Fruit fly (Drosophila melanogaster) whole organism: Measurements from ENCODE around the gene Arts.
"Not testable (repeated sequence)": the region's sequence is repeated elsewhere in the genome, so short reads cannot be mapped to it uniquely, and the experiment has no call there.

ENCODE experiments used
- CG8478 ChIP-seq: fragments of >200 bp; optimal IDR thresholded peaks from 2 replicates; lab custom pipeline; 2018; ENCODE audit warnings: inconsistent platforms
- Dll ChIP-seq: fragments of >200 bp; optimal IDR thresholded peaks from 2 replicates; lab custom pipeline; 2017
- EcR ChIP-seq, 2 experiments: fragments of >200 bp; optimal IDR thresholded peaks; 2 replicates each; lab custom pipeline; 2017; ENCODE audit warnings: missing biosample characterization in 2 of 2, missing genetic modification characterization in 2 of 2, missing genetic modification reagents in 2 of 2
- pan ChIP-seq: fragments of >200 bp; optimal IDR thresholded peaks from 2 replicates; lab custom pipeline; 2017
- psq ChIP-seq: fragments of >200 bp; optimal IDR thresholded peaks from 2 replicates; lab custom pipeline; 2017
- usp ChIP-seq: fragments of >200 bp; optimal IDR thresholded peaks from 2 replicates; lab custom pipeline; 2017; ENCODE audit warnings: missing biosample characterization, missing genetic modification characterization, mixed read lengths

Arts gene

dm6 chr3L:16602736-16603144, at the start of gene Arts:
Arts (plus strand) TSS chr3L:16602851.
- TF ChIP-seq pan (lab: Kevin White, UChicago) = no peak
- TF ChIP-seq Dll (lab: Kevin White, UChicago) = no peak
- TF ChIP-seq CG8478 = no peak
- TF ChIP-seq usp (GFP tag; lab: Kevin White, UChicago) = no peak
- no peak for TF ChIP-seq psq
- TF ChIP-seq EcR (GFP tag; optimal IDR thresholded peaks at IDR 0.05; lab: Kevin White, UChicago) = no peak

DNA sequence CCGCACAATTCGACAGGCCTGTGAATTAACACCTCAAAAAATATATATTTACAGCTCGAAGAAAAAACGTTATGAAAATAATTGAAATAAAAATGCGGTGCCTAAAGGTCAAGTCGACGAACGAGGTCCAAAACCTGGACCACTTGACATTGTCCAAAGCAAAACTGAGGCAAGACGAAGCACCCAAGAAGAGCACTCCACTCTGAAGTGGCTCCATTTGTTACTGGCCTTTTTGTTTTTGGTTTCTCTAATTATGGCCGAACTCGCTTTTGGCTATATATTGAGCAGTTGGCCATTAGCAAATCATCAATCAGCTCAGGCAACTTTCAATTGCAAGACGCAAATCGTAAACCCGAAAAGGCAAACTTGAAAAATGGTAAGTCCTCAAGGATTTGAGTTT, 46.1 kb upstream of the Arts start, which contains the start of gene CG4229:
TSS of gene CG4229 (plus strand) at position 301 of the 400 bp plus-strand sequence.
- no peak for TF ChIP-seq EcR (GFP tag; optimal IDR thresholded peaks at IDR 0.05; lab: Kevin White, UChicago)
- TF ChIP-seq usp (GFP tag; lab: Kevin White, UChicago) = no peak
- TF ChIP-seq CG8478 = no peak
- no peak for TF ChIP-seq Dll (lab: Kevin White, UChicago)
- no peak for TF ChIP-seq pan (lab: Kevin White, UChicago)
- TF ChIP-seq psq = no peak

dm6 chr3L:16563361-16563760, 39.3 kb upstream of the Arts start:
- no peak for TF ChIP-seq CG8478
- no peak for TF ChIP-seq psq
- TF ChIP-seq Dll (lab: Kevin White, UChicago) = no peak
- TF ChIP-seq pan (lab: Kevin White, UChicago) = no peak
- TF ChIP-seq EcR (GFP tag; optimal IDR thresholded peaks at IDR 0.05; lab: Kevin White, UChicago) = no peak
- TF ChIP-seq usp (GFP tag; lab: Kevin White, UChicago) = no peak

DNA sequence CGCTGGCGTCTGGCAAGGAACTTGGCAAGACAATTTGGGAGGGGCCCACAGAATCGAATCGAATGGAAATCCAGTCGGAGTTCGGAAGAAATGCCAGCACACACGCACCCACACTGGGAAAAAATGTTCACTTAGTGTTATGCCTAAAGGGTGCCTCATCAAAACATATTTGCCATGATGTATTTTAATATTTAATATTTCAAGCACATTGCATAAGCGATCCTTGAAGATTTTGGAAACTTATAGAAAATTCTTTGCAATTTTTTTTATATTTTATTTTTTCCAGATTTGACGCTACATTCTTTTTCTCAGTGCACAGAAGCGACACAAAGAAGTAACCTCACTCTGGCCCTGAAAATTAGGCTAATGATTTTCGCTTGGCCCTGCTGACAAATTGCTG, 36.6 kb upstream of the Arts start:
- TF ChIP-seq CG8478 = no peak
- TF ChIP-seq psq = no peak
- no peak for TF ChIP-seq usp (GFP tag; lab: Kevin White, UChicago)
- no peak for TF ChIP-seq Dll (lab: Kevin White, UChicago)
- no peak for TF ChIP-seq EcR (GFP tag; optimal IDR thresholded peaks at IDR 0.05; lab: Kevin White, UChicago)
- TF ChIP-seq pan (lab: Kevin White, UChicago) = no peak

DNA sequence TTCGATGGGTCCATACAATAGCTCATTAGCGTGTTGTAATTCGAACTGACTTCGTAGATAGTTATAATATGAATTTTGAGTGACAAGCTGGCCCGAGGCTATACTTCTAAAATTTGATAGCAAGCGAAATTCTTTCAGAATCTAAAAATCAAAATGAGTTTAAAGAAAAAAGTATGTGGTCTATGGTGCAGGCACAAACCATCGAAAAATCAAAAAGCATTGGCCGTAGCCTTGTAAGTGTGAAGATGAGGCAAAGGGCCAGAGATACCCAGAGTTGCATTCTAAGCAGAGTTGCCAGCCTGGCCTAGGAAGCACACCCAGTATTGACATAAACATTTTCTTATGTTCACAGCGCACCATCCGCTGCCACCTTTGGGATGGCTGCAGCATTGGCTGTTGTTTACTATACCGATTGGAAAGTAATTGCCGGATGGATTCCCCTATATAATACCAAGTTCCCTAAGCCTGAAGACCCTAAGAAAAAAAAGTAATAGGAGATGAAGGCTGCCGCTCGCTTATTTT, 35.9 kb upstream of the Arts start, which contains the start of gene UQCR-6.4L:
TSS of gene UQCR-6.4L (plus strand) at position 51 of the 522 bp plus-strand sequence.
- TF ChIP-seq pan (lab: Kevin White, UChicago) = no peak
- no peak for TF ChIP-seq CG8478
- TF ChIP-seq usp (GFP tag; lab: Kevin White, UChicago) = no peak
- no peak for TF ChIP-seq psq
- no peak for TF ChIP-seq EcR (GFP tag; optimal IDR thresholded peaks at IDR 0.05; lab: Kevin White, UChicago)
- no peak for TF ChIP-seq Dll (lab: Kevin White, UChicago)

DNA sequence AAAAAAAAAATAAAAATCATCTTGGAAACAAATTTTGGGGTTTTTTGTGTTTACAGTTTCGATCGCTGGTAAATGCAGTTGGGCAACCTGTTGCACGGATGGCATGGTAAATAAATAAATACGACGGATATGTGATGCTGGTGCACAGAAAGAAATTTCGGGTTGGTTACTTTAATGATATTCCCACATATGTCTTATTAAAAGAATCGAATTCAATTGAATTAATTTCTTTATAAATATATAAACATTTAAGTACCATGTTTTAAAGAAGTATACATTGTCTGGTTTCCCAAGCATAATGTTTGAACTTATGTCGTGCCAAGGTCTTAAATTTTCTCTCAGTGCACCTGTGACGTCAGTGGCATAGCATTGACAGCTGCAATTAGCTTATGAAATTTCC, 35.2 kb upstream of the Arts start:
- TF ChIP-seq pan (lab: Kevin White, UChicago) (no peak), usp (GFP tag; lab: Kevin White, UChicago) (no peak), CG8478 (no peak), psq (no peak), Dll (lab: Kevin White, UChicago) (no peak), EcR (GFP tag; optimal IDR thresholded peaks at IDR 0.05; lab: Kevin White, UChicago) (no peak)

DNA sequence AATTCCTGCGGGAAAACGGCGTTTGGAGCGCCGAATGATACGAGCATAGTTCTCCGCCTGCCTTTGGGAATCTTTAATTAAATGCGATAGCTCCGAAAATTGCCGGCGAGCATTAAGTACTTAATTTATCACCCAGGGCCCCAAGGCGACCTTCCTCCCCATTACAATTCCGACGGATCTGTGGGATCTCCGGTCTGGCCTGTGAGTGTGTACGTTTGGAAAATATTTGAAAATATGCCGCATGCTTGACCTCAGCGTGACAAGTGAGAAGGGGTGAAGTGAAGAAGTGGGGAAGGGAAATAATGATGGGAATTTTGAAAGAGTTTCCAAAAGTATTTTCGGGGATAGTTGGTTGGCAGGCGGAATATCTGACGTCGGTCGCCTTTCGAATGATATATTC, 33.2 kb upstream of the Arts start:
- TF ChIP-seq Dll (lab: Kevin White, UChicago) (no peak), pan (lab: Kevin White, UChicago) (no peak), CG8478 (no peak), EcR (GFP tag; optimal IDR thresholded peaks at IDR 0.05; lab: Kevin White, UChicago) (no peak), usp (GFP tag; lab: Kevin White, UChicago) (no peak), psq (no peak)

- TF ChIP-seq usp (GFP tag; lab: Kevin White, UChicago) (no peak), psq (no peak), Dll (lab: Kevin White, UChicago) (no peak), CG8478 (no peak), pan (lab: Kevin White, UChicago) (no peak), EcR (GFP tag; optimal IDR thresholded peaks at IDR 0.05; lab: Kevin White, UChicago) (no peak)
Measured at dm6 chr3L:16571014-16571738, 31.5 kb upstream of the Arts start.

DNA sequence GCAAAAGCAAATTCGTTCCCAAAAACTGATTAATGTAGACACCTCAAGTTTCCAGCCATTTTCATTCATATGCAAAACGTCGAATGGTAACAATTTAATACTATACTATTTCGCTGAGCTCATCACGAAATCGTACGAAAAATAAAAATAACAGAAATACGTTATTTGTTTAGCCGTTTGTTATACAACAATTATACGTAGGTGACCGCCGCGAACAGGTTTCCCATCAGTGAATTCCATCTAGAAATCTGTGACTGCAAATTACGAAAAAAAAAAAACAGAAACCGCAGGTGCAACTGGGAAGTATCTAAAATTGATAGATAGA, 30.9 kb upstream of the Arts start:
- TF ChIP-seq EcR (GFP tag; optimal IDR thresholded peaks at IDR 0.05; lab: Kevin White, UChicago) = no peak
- TF ChIP-seq psq = no peak
- no peak for TF ChIP-seq CG8478
- TF ChIP-seq pan (lab: Kevin White, UChicago) = no peak
- no peak for TF ChIP-seq Dll (lab: Kevin White, UChicago)
- no peak for TF ChIP-seq usp (GFP tag; lab: Kevin White, UChicago)

DNA sequence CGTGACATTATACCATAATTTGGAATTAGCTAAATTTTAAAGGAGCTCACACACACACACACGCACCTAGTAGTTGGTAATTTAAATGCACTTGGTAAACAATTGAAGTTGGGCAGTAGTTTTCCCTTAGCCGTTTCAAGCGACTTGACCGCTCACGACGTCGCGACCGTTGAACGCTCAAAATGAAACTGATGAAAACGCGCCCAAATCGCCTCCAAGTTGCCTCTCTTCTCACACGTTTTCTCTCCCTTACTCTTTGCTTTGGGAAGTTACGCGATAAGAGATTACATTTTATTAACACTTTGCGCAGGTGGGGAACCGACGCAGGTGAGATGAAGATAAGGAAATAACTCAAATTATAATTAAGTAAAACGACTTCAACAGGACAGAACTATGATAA, 30.4 kb upstream of the Arts start:
- TF ChIP-seq usp (GFP tag; lab: Kevin White, UChicago) (no peak), psq (no peak), pan (lab: Kevin White, UChicago) (no peak), CG8478 (no peak), EcR (GFP tag; optimal IDR thresholded peaks at IDR 0.05; lab: Kevin White, UChicago) (no peak), Dll (lab: Kevin White, UChicago) (no peak)

DNA sequence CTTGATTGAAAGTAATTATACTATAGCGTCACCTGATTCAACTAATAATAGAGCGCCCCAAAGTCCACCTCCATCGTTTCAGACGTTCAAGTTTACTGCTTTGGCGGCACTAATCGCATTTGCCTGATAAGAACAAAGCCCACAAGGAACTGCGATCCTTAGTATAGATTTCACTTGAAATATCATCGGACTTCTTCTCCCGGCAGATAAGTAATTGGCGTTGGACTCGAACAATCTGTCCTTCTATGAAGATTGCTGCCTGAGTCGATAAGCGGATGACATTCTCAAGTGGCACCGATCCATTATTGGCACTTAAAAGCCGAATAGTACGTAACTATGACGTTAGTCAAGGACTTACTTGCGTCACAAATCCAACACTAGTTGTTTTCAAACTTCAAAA, 29.4 kb upstream of the Arts start, which contains the start of gene Mipp1:
TSS of gene Mipp1 (minus strand) at position 101 of the 400 bp plus-strand sequence.
- TF ChIP-seq usp (GFP tag; lab: Kevin White, UChicago); psq; EcR (GFP tag; optimal IDR thresholded peaks at IDR 0.05; lab: Kevin White, UChicago): not testable (repeated sequence)

DNA sequence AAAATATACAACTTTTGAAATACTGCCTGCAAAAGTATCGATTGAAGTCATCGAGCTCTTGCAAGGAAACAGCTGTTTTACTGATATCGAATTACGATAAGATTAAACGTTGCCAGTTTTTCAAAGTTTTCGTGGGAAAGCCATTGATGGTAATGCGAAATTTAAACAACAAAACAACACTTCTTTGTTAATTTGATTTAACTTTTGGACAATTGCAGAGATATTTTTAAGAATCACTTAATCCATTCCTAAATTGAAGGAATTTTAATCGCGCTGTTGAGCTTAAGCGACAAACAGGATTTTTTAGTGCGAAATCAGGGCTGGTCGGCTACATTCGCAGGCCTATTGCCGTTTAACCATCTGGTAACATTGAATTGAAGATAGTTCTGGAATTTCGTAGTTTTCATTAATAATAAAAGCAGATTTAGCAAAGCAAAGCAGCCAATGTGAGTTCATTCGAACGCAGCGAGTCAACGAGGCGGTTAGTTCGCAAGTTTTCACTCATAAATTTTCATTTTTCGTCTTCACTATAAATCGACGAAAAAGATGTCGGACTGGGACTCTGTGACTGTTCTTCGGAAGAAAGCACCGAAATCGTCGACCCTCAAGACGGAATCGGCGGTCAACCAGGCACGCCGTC, 28.2 kb upstream of the Arts start, which contains the start of gene mbf1:
TSS of gene mbf1 (plus strand) at position 130 of the 640 bp plus-strand sequence.
- no peak for TF ChIP-seq psq
- no peak for TF ChIP-seq pan (lab: Kevin White, UChicago)
- TF ChIP-seq Dll (lab: Kevin White, UChicago) = no peak
- TF ChIP-seq usp (GFP tag; lab: Kevin White, UChicago) = no peak
- TF ChIP-seq CG8478 = no peak
